Worm (Caenorhabditis elegans) whole organism, L4 larva: ENCODE measurements around the gene C07A12.18.

Source experiments
- F10B5.3 ChIP-seq: sonication (generic microtip); optimal IDR thresholded peaks from 2 replicates; lab custom pipeline; 2016; ENCODE audit warnings: mild to moderate bottlenecking, missing genetic modification characterization, missing compliant biosample characterization
- F26F4.8 ChIP-seq: fragments of 200-800 bp; sonication (Bioruptor generic); conservative IDR thresholded peaks from 2 replicates; pipeline ENCODE4 v1.3.6; 2022; ENCODE audit warnings: missing genetic modification characterization, missing compliant biosample characterization
- F37D6.2 ChIP-seq: sonication (generic microtip); optimal IDR thresholded peaks from 2 replicates; lab custom pipeline; 2016; ENCODE audit warnings: mild to moderate bottlenecking, missing genetic modification characterization, missing compliant biosample characterization
- R02D3.7 ChIP-seq: fragments of 150-350 bp; sonication (generic microtip); optimal IDR thresholded peaks from 3 replicates; lab custom pipeline; 2014; ENCODE audit warnings: missing biosample characterization, missing genetic modification characterization
- T20F7.1 ChIP-seq: fragments of 200-800 bp; sonication (Bioruptor generic); optimal IDR thresholded peaks from 2 replicates; lab custom pipeline; 2018; ENCODE audit warnings: mild to moderate bottlenecking, missing genetic modification characterization, missing compliant biosample characterization
- Y105C5A.15 ChIP-seq: fragments of 200-800 bp; sonication (Bioruptor generic); IDR thresholded peaks from 2 replicates; pipeline ENCODE4 v1.3.6; 2022; ENCODE audit warnings: missing genetic modification characterization, missing compliant biosample characterization
- Y5F2A.4 ChIP-seq: fragments of 200-800 bp; sonication (Bioruptor generic); optimal IDR thresholded peaks from 2 replicates; lab custom pipeline; 2018; ENCODE audit warnings: mild to moderate bottlenecking, missing genetic modification characterization, missing compliant biosample characterization
- aha-1 ChIP-seq: fragments of 150-350 bp; peaks from one replicate; lab custom pipeline; 2014; ENCODE audit warnings: missing biosample characterization, missing genetic modification characterization
- ama-1 ChIP-seq: fragments of 150-350 bp; optimal IDR thresholded peaks from 2 replicates; lab custom pipeline; 2014; ENCODE audit warnings: inconsistent platforms, mixed read lengths
- ceh-28 ChIP-seq: fragments of 150-350 bp; optimal IDR thresholded peaks from 2 replicates; lab custom pipeline; 2014; ENCODE audit warnings: missing biosample characterization, missing genetic modification reagents, missing genetic modification characterization
- ceh-82 ChIP-seq: sonication (generic microtip); optimal IDR thresholded peaks from 2 replicates; lab custom pipeline; 2017; ENCODE audit warnings: missing biosample characterization, missing genetic modification characterization
- ces-1 ChIP-seq: fragments of 150-350 bp; sonication (generic microtip); optimal IDR thresholded peaks from 4 replicates; lab custom pipeline; 2014; ENCODE audit warnings: missing biosample characterization, missing genetic modification reagents, missing genetic modification characterization
- dmd-6 ChIP-seq: fragments of 200-800 bp; sonication (Bioruptor generic); IDR thresholded peaks from 2 replicates; pipeline ENCODE4 v1.3.6; 2022; ENCODE audit warnings: missing genetic modification reagents, missing genetic modification characterization, missing compliant biosample characterization
- dmd-8 ChIP-seq: fragments of 200-800 bp; sonication (Bioruptor generic); IDR thresholded peaks from 2 replicates; pipeline ENCODE4 v1.3.6; 2022; ENCODE audit warnings: missing genetic modification characterization, missing compliant biosample characterization
- dmd-9 ChIP-seq: fragments of 200-800 bp; sonication (Bioruptor generic); IDR thresholded peaks from 2 replicates; pipeline ENCODE4 v1.3.6; 2022; ENCODE audit warnings: missing genetic modification reagents, missing genetic modification characterization, missing compliant biosample characterization
- duxl-1 ChIP-seq: sonication (generic microtip); optimal IDR thresholded peaks from 2 replicates; lab custom pipeline; 2016; ENCODE audit warnings: mild to moderate bottlenecking, missing genetic modification characterization, moderate library complexity, missing compliant biosample characterization; ENCODE audit not compliant: poor library complexity
- dve-1 ChIP-seq: sonication (generic microtip); optimal IDR thresholded peaks from 2 replicates; lab custom pipeline; 2017; ENCODE audit warnings: antibody characterized with exemption, mild to moderate bottlenecking, missing genetic modification characterization, missing compliant biosample characterization; ENCODE audit not compliant: insufficient read depth
- egl-27 ChIP-seq: sonication (generic microtip); optimal IDR thresholded peaks from 3 replicates; lab custom pipeline; 2017; ENCODE audit warnings: missing biosample characterization, missing genetic modification reagents, missing genetic modification characterization
- fkh-10 ChIP-seq: fragments of 150-350 bp; optimal IDR thresholded peaks from 2 replicates; lab custom pipeline; 2014; ENCODE audit warnings: missing biosample characterization, missing genetic modification reagents, missing genetic modification characterization
- hmg-1.1 ChIP-seq: fragments of 200-800 bp; sonication (Bioruptor generic); IDR thresholded peaks from 2 replicates; pipeline ENCODE4 v1.3.6; 2022; ENCODE audit warnings: missing genetic modification reagents, missing genetic modification characterization, missing compliant biosample characterization
- lim-7 ChIP-seq: fragments of 200-800 bp; sonication (Bioruptor generic); IDR thresholded peaks from 2 replicates; pipeline ENCODE4 v1.3.6; 2022; ENCODE audit warnings: missing genetic modification characterization, missing compliant biosample characterization
- lin-15B ChIP-seq: fragments of 150-350 bp; sonication (generic microtip); optimal IDR thresholded peaks from 3 replicates; lab custom pipeline; 2014; ENCODE audit warnings: missing biosample characterization, missing genetic modification characterization
- lir-3 ChIP-seq: sonication (generic microtip); optimal IDR thresholded peaks from 2 replicates; lab custom pipeline; 2016; ENCODE audit warnings: mild to moderate bottlenecking, missing genetic modification characterization, missing compliant biosample characterization
- madf-5 ChIP-seq, 2 experiments: fragments of 200-800 bp; sonication (Bioruptor generic); IDR thresholded peaks; 2 replicates each; pipeline ENCODE4 v1.3.6; 2022; ENCODE audit warnings: missing compliant biosample characterization in 2 of 2, missing genetic modification characterization in 2 of 2
- madf-9 ChIP-seq: fragments of 200-800 bp; sonication (Bioruptor generic); conservative IDR thresholded peaks from 2 replicates; pipeline ENCODE4 v1.3.6; 2022; ENCODE audit warnings: missing genetic modification reagents, missing genetic modification characterization, missing compliant biosample characterization
- mdl-1 ChIP-seq, 2 experiments: fragments of 150-350 bp in 1 of 2; sonication (generic microtip) in 1 of 2; optimal IDR thresholded peaks; 2 replicates each; lab custom pipeline; 2014 to 2017; ENCODE audit warnings: missing biosample characterization in 2 of 2, missing genetic modification characterization in 2 of 2
- mdt-29 ChIP-seq: fragments of 200-800 bp; sonication (Bioruptor generic); IDR thresholded peaks from 2 replicates; pipeline ENCODE4 v1.3.6; 2022; ENCODE audit warnings: missing genetic modification reagents, missing genetic modification characterization, missing compliant biosample characterization
- mep-1 ChIP-seq: fragments of 150-350 bp; sonication (generic microtip); optimal IDR thresholded peaks from 3 replicates; lab custom pipeline; 2014; ENCODE audit warnings: missing biosample characterization, missing genetic modification characterization
- mes-2 ChIP-seq: sonication (generic microtip); optimal IDR thresholded peaks from 2 replicates; lab custom pipeline; 2016; ENCODE audit warnings: missing genotype, mild to moderate bottlenecking, missing genetic modification characterization, missing compliant biosample characterization; ENCODE audit not compliant: poor library complexity, severe bottlenecking
- mxl-3 ChIP-seq: fragments of 200-800 bp; sonication (Bioruptor generic); optimal IDR thresholded peaks from 2 replicates; lab custom pipeline; 2018; ENCODE audit warnings: mild to moderate bottlenecking, missing genetic modification characterization, missing compliant biosample characterization
- nhr-111 ChIP-seq: fragments of 200-800 bp; sonication (Bioruptor generic); optimal IDR thresholded peaks from 2 replicates; lab custom pipeline; 2018; ENCODE audit warnings: mild to moderate bottlenecking, missing genetic modification characterization, missing compliant biosample characterization
- nhr-28 ChIP-seq: fragments of 150-350 bp; optimal IDR thresholded peaks from 2 replicates; lab custom pipeline; 2014; ENCODE audit warnings: missing biosample characterization, missing genetic modification characterization
- nhr-41 ChIP-seq: fragments of 200-800 bp; sonication (Bioruptor generic); IDR thresholded peaks from 2 replicates; pipeline ENCODE4 v1.3.6; 2022; ENCODE audit warnings: missing genetic modification reagents, missing genetic modification characterization, missing compliant biosample characterization
- nhr-42 ChIP-seq: fragments of 200-800 bp; sonication (Bioruptor generic); IDR thresholded peaks from 2 replicates; pipeline ENCODE4 v1.3.6; 2022; ENCODE audit warnings: missing genetic modification characterization, missing compliant biosample characterization
- nhr-77 ChIP-seq: fragments of 150-350 bp; optimal IDR thresholded peaks from 2 replicates; lab custom pipeline; 2014; ENCODE audit warnings: missing biosample characterization, missing genetic modification characterization
- pha-4 ChIP-seq, 2 experiments: fragments of 150-350 bp in 1 of 2; fragments of 200-800 bp in 1 of 2; sonication (Bioruptor generic) in 1 of 2; IDR thresholded peaks in 1 of 2; optimal IDR thresholded peaks in 1 of 2; 2 replicates each; pipeline versions ENCODE4 v1.3.6 to Lab custom; 2014 to 2022; ENCODE audit warnings: missing genetic modification characterization in 2 of 2, missing genetic modification reagents in 2 of 2, missing biosample characterization in 1 of 2, missing compliant biosample characterization in 1 of 2
- php-3 ChIP-seq: fragments of 200-800 bp; sonication (Bioruptor generic); IDR thresholded peaks from 2 replicates; pipeline ENCODE4 v1.3.6; 2022; ENCODE audit warnings: missing genetic modification reagents, missing genetic modification characterization, missing compliant biosample characterization
- pqm-1 ChIP-seq: sonication (generic microtip); optimal IDR thresholded peaks from 2 replicates; lab custom pipeline; 2017; ENCODE audit warnings: missing biosample characterization, missing genetic modification characterization
- sdz-12 ChIP-seq: fragments of 200-800 bp; sonication (Bioruptor generic); optimal IDR thresholded peaks from 2 replicates; lab custom pipeline; 2018; ENCODE audit warnings: mild to moderate bottlenecking, missing genetic modification characterization, missing compliant biosample characterization
- set-16 ChIP-seq: fragments of 200-800 bp; sonication (Bioruptor generic); IDR thresholded peaks from 2 replicates; pipeline ENCODE4 v1.3.6; 2022; ENCODE audit warnings: missing genetic modification reagents, missing genetic modification characterization, missing compliant biosample characterization
- snpc-4 ChIP-seq: fragments of 150-350 bp; optimal IDR thresholded peaks from 2 replicates; lab custom pipeline; 2014; ENCODE audit warnings: missing biosample characterization, missing genetic modification characterization
- tra-1 ChIP-seq: fragments of 200-800 bp; sonication (Bioruptor generic); IDR thresholded peaks from 2 replicates; pipeline ENCODE4 v1.3.6; 2022; ENCODE audit warnings: missing genetic modification reagents, missing genetic modification characterization, missing compliant biosample characterization
- unc-62 ChIP-seq, 3 experiments: fragments of 150-350 bp in 1 of 3; sonication (generic microtip); optimal IDR thresholded peaks in 2 of 3; peaks in 1 of 3; 1 replicate in 1 of 3; 2 replicates in 2 of 3; lab custom pipeline; 2014 to 2017; ENCODE audit warnings: missing biosample characterization in 3 of 3, missing genetic modification characterization in 3 of 3, missing genetic modification reagents in 3 of 3, missing genotype in 1 of 3
- zfp-2 ChIP-seq: sonication (generic microtip); optimal IDR thresholded peaks from 2 replicates; lab custom pipeline; 2016; ENCODE audit warnings: mild to moderate bottlenecking, missing genetic modification characterization, missing compliant biosample characterization
- ztf-11 ChIP-seq: fragments of 150-350 bp; optimal IDR thresholded peaks from 2 replicates; lab custom pipeline; 2014; ENCODE audit warnings: missing biosample characterization, missing genetic modification characterization

Gene C07A12.18

DNA sequence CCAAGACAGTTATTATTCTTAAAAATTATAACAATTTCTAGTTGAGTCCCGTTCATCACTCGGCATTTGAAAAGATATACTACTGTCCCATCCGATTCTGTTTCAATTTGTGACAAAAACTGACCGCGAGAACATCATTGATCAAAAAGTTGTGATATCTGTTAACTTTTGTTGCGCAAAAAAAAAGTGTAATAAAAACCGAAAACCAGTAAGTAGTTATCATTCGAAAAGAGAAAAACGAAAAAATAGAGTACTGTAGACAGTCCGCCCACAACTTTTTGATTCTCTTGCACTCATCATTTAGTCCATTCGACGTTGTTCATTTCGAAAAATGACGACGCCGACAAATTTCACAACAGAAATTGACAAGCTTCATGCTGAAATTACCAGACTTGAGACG, 21.4 kb upstream of the C07A12.18 start, which contains the start of gene amt-1:
Gene amt-1 (plus strand): TSS at position 301 of the 400 bp plus-strand sequence.
- TF ChIP-seq zfp-2 (no peak), nhr-42 (GFP tag; lab: Robert Waterston, UW) (no peak), sdz-12 (no peak), duxl-1 (tag; lab: Kevin White, UChicago) (no peak), lim-7 (GFP tag; lab: Robert Waterston, UW) (no peak), dmd-6 (GFP tag; lab: Robert Waterston, UW) (0 out of 2 replicates have a peak, but pooled peaks have one; percentile 13)

ce11 chrX:4569276-4569675, 19.6 kb upstream of the C07A12.18 start:
- peak; percentile 28; the same call in 1 of the 2 replicates for TF ChIP-seq dmd-6 (GFP tag; lab: Robert Waterston, UW)
- TF ChIP-seq nhr-28 (tag; lab: Kevin White, UChicago): peak; percentile 63
- no peak for TF ChIP-seq lir-3 (tag; lab: Kevin White, UChicago)
- peak in 1 of 2 experiments; percentile 75 for TF ChIP-seq unc-62 (GFP tag; optimal IDR thresholded peaks at IDR 0.05 in 1 of 2; lab: Kevin White, UChicago)
- no peak for TF ChIP-seq unc-62 (tag; optimal IDR thresholded peaks at IDR 0.05; lab: Kevin White, UChicago)
- TF ChIP-seq, all 104 proteins: peak for 3

- TF ChIP-seq set-16 (GFP tag; lab: Robert Waterston, UW) (no peak), madf-5 (GFP tag; IDR thresholded peaks at IDR 0.05; lab: Robert Waterston, UW) (no peak), zfp-2 (no peak), F10B5.3 (tag; lab: Kevin White, UChicago) (no peak), Y5F2A.4 (no peak), dmd-9 (GFP tag; lab: Robert Waterston, UW) (no peak), nhr-28 (tag; lab: Kevin White, UChicago) (peak; percentile 53), ceh-82 (tag; lab: Kevin White, UChicago) (no peak), dve-1 (tag; lab: Kevin White, UChicago) (peak; percentile 20), mdt-29 (GFP tag; lab: Robert Waterston, UW) (no peak), tra-1 (0 out of 2 replicates have a peak, but pooled peaks have one; percentile 7), nhr-41 (GFP tag; lab: Robert Waterston, UW) (no peak), mep-1 (no peak), egl-27 (no peak), aha-1 (tag; lab: Kevin White, UChicago) (peak; percentile 31), lin-15B (tag; lab: Kevin White, UChicago) (no peak), ama-1 (lab: Kevin White, UChicago) (no peak), F26F4.8 (GFP tag; lab: Robert Waterston, UW) (no peak), F37D6.2 (tag; lab: Kevin White, UChicago) (no peak), snpc-4 (no peak), hmg-1.1 (GFP tag; lab: Robert Waterston, UW) (no peak), php-3 (GFP tag; lab: Robert Waterston, UW) (no peak), mes-2 (tag; lab: Kevin White, UChicago) (no peak), mdl-1 (tag; optimal IDR thresholded peaks at IDR 0.05; lab: Kevin White, UChicago) (no peak), T20F7.1 (no peak), madf-9 (GFP tag; lab: Robert Waterston, UW) (no peak), fkh-10 (no peak), mxl-3 (GFP tag; lab: Kevin White, UChicago) (no peak), pha-4 (GFP tag; IDR thresholded peaks at IDR 0.05; lab: Robert Waterston, UW) (no peak), pha-4 (tag; optimal IDR thresholded peaks at IDR 0.05; lab: Kevin White, UChicago) (no peak), ztf-11 (no peak), dmd-6 (GFP tag; lab: Robert Waterston, UW) (peak; percentile 83), ces-1 (no peak), nhr-111 (GFP tag; lab: Kevin White, UChicago) (no peak), dmd-8 (GFP tag; lab: Robert Waterston, UW) (no peak), nhr-77 (tag; lab: Kevin White, UChicago) (no peak), pqm-1 (tag; lab: Kevin White, UChicago) (peak; percentile 70), unc-62 (GFP tag; optimal IDR thresholded peaks at IDR 0.05 in 1 of 2; lab: Kevin White, UChicago) (no peak), unc-62 (tag; optimal IDR thresholded peaks at IDR 0.05; lab: Kevin White, UChicago) (no peak), ceh-28 (tag; lab: Kevin White, UChicago) (no peak), R02D3.7 (tag; lab: Kevin White, UChicago) (no peak), Y105C5A.15 (GFP tag; lab: Robert Waterston, UW) (no peak)
These were observed 17.4 kb upstream of the C07A12.18 start for ce11 chrX:4567110-4567509.
